Fruit fly (Drosophila melanogaster): ENCODE data around the gene Caf1-180.
A peak's percentile ranks its signal among the peaks of the same experiment; 100 is the strongest.

Caf1-180 gene

DNA sequence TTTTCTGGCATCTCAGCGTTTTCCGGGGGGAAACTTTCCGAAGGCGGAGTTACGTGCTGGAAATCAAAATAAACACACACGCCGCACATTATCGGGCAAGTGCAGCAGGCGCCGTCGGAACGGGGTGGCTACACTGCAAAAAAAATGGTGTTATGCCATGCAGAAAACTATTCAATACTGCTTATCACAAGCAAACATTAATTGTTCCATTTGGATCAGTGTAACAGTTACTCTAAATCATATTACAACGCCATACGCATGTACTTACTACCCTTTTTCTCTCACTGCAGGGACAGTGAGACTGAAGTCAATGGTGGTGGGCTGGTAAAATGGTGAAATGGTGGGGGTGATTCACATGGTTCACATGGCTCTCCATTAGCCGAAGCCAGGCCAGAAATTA, 21.1 kb upstream of the Caf1-180 start (continued):
- TF ChIP-seq salm (tag; optimal IDR thresholded peaks at IDR 0.05) = no peak
- peak; percentile 47; the same call in 1 of the 3 replicates for TF ChIP-seq CG7357 (GFP tag; IDR thresholded peaks at IDR 0.05)
- TF ChIP-seq CG15479 (GFP tag; optimal IDR thresholded peaks at IDR 0.05) = no peak
- no peak for TF ChIP-seq nau (GFP tag; optimal IDR thresholded peaks at IDR 0.05)
- no peak for TF ChIP-seq disco-r (GFP tag; optimal IDR thresholded peaks at IDR 0.05)
- TF ChIP-seq tna (GFP tag; IDR thresholded peaks at IDR 0.05; ENCODE audit: partially characterized antibody) = no peak
- no peak for TF ChIP-seq CG4854 (GFP tag; optimal IDR thresholded peaks at IDR 0.05)
- TF ChIP-seq NK7.1 (GFP tag; optimal IDR thresholded peaks at IDR 0.05) = peak; percentile 72
- TF ChIP-seq CG14860 (GFP tag; IDR thresholded peaks at IDR 0.05; ENCODE audit: partially characterized antibody) = no peak
- peak; percentile 83 for TF ChIP-seq CG17829 (tag; optimal IDR thresholded peaks at IDR 0.05)
- peak; percentile 71 for TF ChIP-seq CoRest (tag; optimal IDR thresholded peaks at IDR 0.05)
- TF ChIP-seq Sox100B (GFP tag; optimal IDR thresholded peaks at IDR 0.05) = peak; percentile 55
- peak; percentile 25 for TF ChIP-seq trh (GFP tag; optimal IDR thresholded peaks at IDR 0.05)
- TF ChIP-seq dan (GFP tag; IDR thresholded peaks at IDR 0.05) = no peak
- peak; percentile 39; the same call in 2 of the 4 replicates for TF ChIP-seq Gug (GFP tag; IDR thresholded peaks at IDR 0.05)
- peak; percentile 37 for TF ChIP-seq Usf (GFP tag; optimal IDR thresholded peaks at IDR 0.05)
- no peak for TF ChIP-seq odd (GFP tag; optimal IDR thresholded peaks at IDR 0.05)
- TF ChIP-seq HHEX (GFP tag; optimal IDR thresholded peaks at IDR 0.05) = peak; percentile 44
- TF ChIP-seq tin (GFP tag; optimal IDR thresholded peaks at IDR 0.05) = peak; percentile 61
- peak; percentile 56 for TF ChIP-seq CG4360 (GFP tag; IDR thresholded peaks at IDR 0.05)
- no peak for TF ChIP-seq Hand (GFP tag; optimal IDR thresholded peaks at IDR 0.05)
- TF ChIP-seq Xbp1 (GFP tag; optimal IDR thresholded peaks at IDR 0.05) = peak; percentile 54
- TF ChIP-seq p53 (GFP tag; optimal IDR thresholded peaks at IDR 0.05) = no peak
- peak; percentile 58 for TF ChIP-seq CG30431 (GFP tag; optimal IDR thresholded peaks at IDR 0.05)
- TF ChIP-seq Rfx (GFP tag; IDR thresholded peaks at IDR 0.05) = no peak
- TF ChIP-seq CrebB (tag; optimal IDR thresholded peaks at IDR 0.05) = peak; percentile 5
- peak; percentile 5 for TF ChIP-seq slou (GFP tag; optimal IDR thresholded peaks at IDR 0.05)
- peak; percentile 24 for TF ChIP-seq CG18619 (GFP tag; optimal IDR thresholded peaks at IDR 0.05)
- TF ChIP-seq sug (tag; optimal IDR thresholded peaks at IDR 0.05) = no peak
- peak; percentile 64 for TF ChIP-seq gcm (GFP tag; optimal IDR thresholded peaks at IDR 0.05)
- TF ChIP-seq bowl (GFP tag; IDR thresholded peaks at IDR 0.05) = no peak
- peak; percentile 30 for TF ChIP-seq en (GFP tag; optimal IDR thresholded peaks at IDR 0.05)
- TF ChIP-seq Meics (GFP tag; optimal IDR thresholded peaks at IDR 0.05) = no peak
- TF ChIP-seq CG16815 (GFP tag; optimal IDR thresholded peaks at IDR 0.05) = peak; percentile 64
- no peak for TF ChIP-seq chinmo (GFP tag; IDR thresholded peaks at IDR 0.05; ENCODE audit: partially characterized antibody)
- peak; percentile 51 to 60 for TF ChIP-seq dpn (GFP tag; optimal IDR thresholded peaks at IDR 0.05)
- peak; percentile 85 for TF ChIP-seq croc (GFP tag; conservative IDR thresholded peaks at IDR 0.05)
- TF ChIP-seq B-H2 (GFP tag; optimal IDR thresholded peaks at IDR 0.05) = no peak
- no peak for TF ChIP-seq CG14050 (GFP tag; IDR thresholded peaks at IDR 0.05)
- TF ChIP-seq ci (GFP tag; IDR thresholded peaks at IDR 0.05) = peak; percentile 87
- 0 out of 3 replicates have a peak, but pooled peaks have one; percentile 47 for TF ChIP-seq CG2889 (GFP tag; IDR thresholded peaks at IDR 0.05)
- TF ChIP-seq CG8388 (GFP tag; optimal IDR thresholded peaks at IDR 0.05) = peak; percentile 74
- TF ChIP-seq Dll (GFP tag; IDR thresholded peaks at IDR 0.05; ENCODE audit: partially characterized antibody) = no peak
- TF ChIP-seq NC2β (GFP tag; optimal IDR thresholded peaks at IDR 0.05) = peak; percentile 72
- TF ChIP-seq CG7928 (GFP tag; optimal IDR thresholded peaks at IDR 0.05) = no peak
- TF ChIP-seq CG2120 (GFP tag; optimal IDR thresholded peaks at IDR 0.05) = no peak
- no peak for TF ChIP-seq Bteb2 (GFP tag; optimal IDR thresholded peaks at IDR 0.05)
